Worm (Caenorhabditis elegans) whole organism, young adult: ENCODE measurements around the gene T23B7.3.
A peak's percentile ranks its signal among the peaks of the same experiment; 100 is the strongest.
"Not testable (repeated sequence)": the region's sequence is repeated elsewhere in the genome, so short reads cannot be mapped to it uniquely, and the experiment has no call there.

ENCODE experiments used
- B0035.1 ChIP-seq: sonication (generic microtip); optimal IDR thresholded peaks from 2 replicates; lab custom pipeline; 2016; ENCODE audit warnings: missing genetic modification characterization, mild to moderate bottlenecking, missing compliant biosample characterization, missing genotype, missing genetic modification reagents
- F33H1.4 ChIP-seq: fragments of 200-800 bp; sonication (Bioruptor generic); IDR thresholded peaks from 2 replicates; pipeline ENCODE4 v1.3.6; 2022; ENCODE audit warnings: missing genetic modification reagents, missing genetic modification characterization, missing compliant biosample characterization
- F49E8.2 ChIP-seq: sonication (generic microtip); optimal IDR thresholded peaks from 3 replicates; lab custom pipeline; 2017; ENCODE audit warnings: missing genetic modification characterization, mild to moderate bottlenecking, missing compliant biosample characterization, antibody characterized with exemption, moderate library complexity; ENCODE audit not compliant: insufficient read depth
- aptf-2 ChIP-seq: fragments of 200-800 bp; sonication (Bioruptor generic); conservative IDR thresholded peaks from 2 replicates; pipeline ENCODE4 v1.3.6; 2022; ENCODE audit warnings: missing genetic modification reagents, missing genetic modification characterization, missing compliant biosample characterization
- attf-3 ChIP-seq: fragments of 200-800 bp; sonication (Bioruptor generic); conservative IDR thresholded peaks from 2 replicates; pipeline ENCODE4 v1.3.6; 2022; ENCODE audit warnings: missing genetic modification reagents, missing genetic modification characterization, missing compliant biosample characterization
- bed-1 ChIP-seq: fragments of 200-800 bp; sonication (Bioruptor generic); IDR thresholded peaks from 2 replicates; pipeline ENCODE4 v1.3.6; 2022; ENCODE audit warnings: missing genetic modification reagents, missing genetic modification characterization, missing compliant biosample characterization
- ccch-3 ChIP-seq: fragments of 200-800 bp; sonication (Bioruptor generic); optimal IDR thresholded peaks from 2 replicates; lab custom pipeline; 2018; ENCODE audit warnings: mild to moderate bottlenecking, missing genetic modification characterization, missing compliant biosample characterization
- cebp-1 ChIP-seq, 2 experiments: fragments of 200-800 bp in 1 of 2; sonication (Bioruptor generic) in 1 of 2; sonication (generic microtip) in 1 of 2; IDR thresholded peaks in 1 of 2; optimal IDR thresholded peaks in 1 of 2; 2 replicates each; pipeline versions ENCODE4 v1.3.6 to Lab custom; 2017 to 2022; ENCODE audit warnings: missing compliant biosample characterization in 2 of 2, missing genetic modification characterization in 2 of 2, mild to moderate bottlenecking in 1 of 2, missing genetic modification reagents in 1 of 2, moderate library complexity in 1 of 2
- ceh-58 ChIP-seq: fragments of 200-800 bp; sonication (Bioruptor generic); IDR thresholded peaks from 2 replicates; pipeline ENCODE4 v1.3.6; 2022; ENCODE audit warnings: missing genetic modification characterization, missing compliant biosample characterization
- dpff-1 ChIP-seq: sonication (generic microtip); optimal IDR thresholded peaks from 2 replicates; lab custom pipeline; 2017; ENCODE audit warnings: mild to moderate bottlenecking, missing genetic modification characterization, missing compliant biosample characterization
- egl-18 ChIP-seq: fragments of 200-800 bp; sonication (Bioruptor generic); IDR thresholded peaks from 2 replicates; pipeline ENCODE4 v1.3.6; 2022; ENCODE audit warnings: missing genetic modification reagents, missing genetic modification characterization, missing compliant biosample characterization
- ekl-4 ChIP-seq: fragments of 200-800 bp; sonication (Bioruptor generic); IDR thresholded peaks from 2 replicates; pipeline ENCODE4 v1.3.6; 2022; ENCODE audit warnings: missing genetic modification reagents, missing genetic modification characterization, missing compliant biosample characterization
- fkh-3 ChIP-seq: sonication (generic microtip); optimal IDR thresholded peaks from 2 replicates; lab custom pipeline; 2016; ENCODE audit warnings: mild to moderate bottlenecking, missing genetic modification characterization, missing compliant biosample characterization
- gei-17 ChIP-seq: fragments of 200-800 bp; sonication (Bioruptor generic); optimal IDR thresholded peaks from 2 replicates; lab custom pipeline; 2018; ENCODE audit warnings: mild to moderate bottlenecking, missing genetic modification characterization, missing compliant biosample characterization
- hlh-12 ChIP-seq: sonication (generic microtip); optimal IDR thresholded peaks from 2 replicates; lab custom pipeline; 2016; ENCODE audit warnings: missing genetic modification characterization, missing compliant biosample characterization
- hmg-20 ChIP-seq: fragments of 200-800 bp; sonication (Bioruptor generic); IDR thresholded peaks from 2 replicates; pipeline ENCODE4 v1.3.6; 2022; ENCODE audit warnings: missing genetic modification reagents, missing genetic modification characterization, missing compliant biosample characterization
- hrde-1 ChIP-seq: sonication (generic microtip); optimal IDR thresholded peaks from 2 replicates; lab custom pipeline; 2016; ENCODE audit warnings: missing genetic modification characterization, mild to moderate bottlenecking, missing compliant biosample characterization, moderate library complexity, missing genotype, missing genetic modification reagents, borderline replicate concordance
- hsf-1 ChIP-seq: fragments of 200-800 bp; sonication (Bioruptor generic); IDR thresholded peaks from 2 replicates; pipeline ENCODE4 v1.3.6; 2022; ENCODE audit warnings: missing genetic modification reagents, missing genetic modification characterization, missing compliant biosample characterization
- let-526 ChIP-seq: fragments of 200-800 bp; sonication (Bioruptor generic); IDR thresholded peaks from 2 replicates; pipeline ENCODE4 v1.3.6; 2022; ENCODE audit warnings: missing genetic modification reagents, missing genetic modification characterization, missing compliant biosample characterization
- lin-35 ChIP-seq, 3 experiments: fragments of 150-350 bp in 2 of 3; sonication (generic microtip) in 1 of 3; optimal IDR thresholded peaks; 2 replicates each; lab custom pipeline; 2014 to 2018; ENCODE audit warnings: missing biosample characterization in 3 of 3, missing genetic modification characterization in 3 of 3, missing genetic modification reagents in 3 of 3
- lsy-27 ChIP-seq: sonication (generic microtip); optimal IDR thresholded peaks from 2 replicates; lab custom pipeline; 2017; ENCODE audit warnings: missing genetic modification characterization, mild to moderate bottlenecking, missing compliant biosample characterization, antibody characterized with exemption, missing genotype, borderline replicate concordance; ENCODE audit not compliant: insufficient read depth
- madf-8 ChIP-seq: fragments of 200-800 bp; sonication (Bioruptor generic); conservative IDR thresholded peaks from 2 replicates; pipeline ENCODE4 v1.3.6; 2022; ENCODE audit warnings: missing genetic modification reagents, missing genetic modification characterization, missing compliant biosample characterization
- mcd-1 ChIP-seq: fragments of 200-800 bp; sonication (Bioruptor generic); IDR thresholded peaks from 2 replicates; pipeline ENCODE4 v1.3.6; 2022; ENCODE audit warnings: missing genetic modification reagents, missing genetic modification characterization, missing compliant biosample characterization
- mes-4 ChIP-seq: sonication (generic microtip); optimal IDR thresholded peaks from 2 replicates; lab custom pipeline; 2016; ENCODE audit warnings: missing genotype, missing genetic modification characterization, missing compliant biosample characterization
- mxl-1 ChIP-seq: sonication (generic microtip); optimal IDR thresholded peaks from 2 replicates; lab custom pipeline; 2016; ENCODE audit warnings: missing genetic modification characterization, missing compliant biosample characterization
- nfya-1 ChIP-seq: sonication (generic microtip); optimal IDR thresholded peaks from 2 replicates; lab custom pipeline; 2017; ENCODE audit warnings: antibody characterized with exemption, missing compliant biosample characterization, missing genetic modification characterization, borderline replicate concordance; ENCODE audit not compliant: insufficient read depth
- nhr-120 ChIP-seq: fragments of 200-800 bp; sonication (Bioruptor generic); IDR thresholded peaks from 2 replicates; pipeline ENCODE4 v1.3.6; 2022; ENCODE audit warnings: missing genetic modification characterization, missing compliant biosample characterization
- snpc-4 ChIP-seq, 5 experiments: fragments of 150-350 bp in 1 of 5; sonication (generic microtip) in 4 of 5; optimal IDR thresholded peaks; 2 replicates each; lab custom pipeline; 2014 to 2018; ENCODE audit warnings: missing genetic modification characterization in 5 of 5, missing biosample characterization in 3 of 5, antibody characterized with exemption in 2 of 5, mild to moderate bottlenecking in 2 of 5, missing compliant biosample characterization in 2 of 5, missing genotype in 2 of 5, moderate library complexity in 2 of 5, missing genetic modification reagents in 1 of 5
- tbp1 ChIP-seq: fragments of 200-800 bp; sonication (Bioruptor generic); optimal IDR thresholded peaks from 2 replicates; lab custom pipeline; 2018; ENCODE audit warnings: mild to moderate bottlenecking, missing genetic modification characterization, missing compliant biosample characterization
- tbx-9 ChIP-seq: sonication (generic microtip); optimal IDR thresholded peaks from 2 replicates; lab custom pipeline; 2016; ENCODE audit warnings: borderline replicate concordance, missing genetic modification characterization, inconsistent platforms, missing compliant biosample characterization
- zfh-2 ChIP-seq: fragments of 200-800 bp; sonication (Bioruptor generic); conservative IDR thresholded peaks from 2 replicates; pipeline ENCODE4 v1.3.6; 2022; ENCODE audit warnings: missing genetic modification reagents, missing genetic modification characterization, missing compliant biosample characterization
- ztf-18 ChIP-seq: sonication (generic microtip); optimal IDR thresholded peaks from 2 replicates; lab custom pipeline; 2016; ENCODE audit warnings: missing genotype, mild to moderate bottlenecking, missing genetic modification characterization, missing compliant biosample characterization
- ztf-25 ChIP-seq: fragments of 200-800 bp; sonication (Bioruptor generic); IDR thresholded peaks from 2 replicates; pipeline ENCODE4 v1.3.6; 2022; ENCODE audit warnings: missing genetic modification reagents, missing genetic modification characterization, missing compliant biosample characterization

The T23B7.3 gene

ce11 chrII:4891012-4891775, 41.2 kb downstream of the T23B7.3 start, which contains the start of gene gst-9 (continued):
- TF ChIP-seq tbx-9 (tag; lab: Kevin White, UChicago) (no peak), ztf-25 (GFP tag; lab: Robert Waterston, UW) (no peak), bed-1 (GFP tag; lab: Robert Waterston, UW) (no peak), B0035.1 (tag; lab: Kevin White, UChicago) (no peak), nfya-1 (tag; lab: Kevin White, UChicago) (no peak), hmg-20 (GFP tag; lab: Robert Waterston, UW) (no peak), tbp1 (GFP tag; lab: Kevin White, UChicago) (peak; percentile 52), zfh-2 (GFP tag; lab: Robert Waterston, UW) (no peak), cebp-1 (GFP tag; IDR thresholded peaks at IDR 0.05; lab: Robert Waterston, UW) (peak; percentile 68), cebp-1 (tag; optimal IDR thresholded peaks at IDR 0.05; lab: Kevin White, UChicago) (peak; percentile 82), F33H1.4 (GFP tag; lab: Robert Waterston, UW) (no peak), aptf-2 (GFP tag; lab: Robert Waterston, UW) (no peak), snpc-4 (GFP tag; optimal IDR thresholded peaks at IDR 0.05; lab: Kevin White, UChicago) (no peak), snpc-4 (tag; optimal IDR thresholded peaks at IDR 0.05; lab: Kevin White, UChicago) (peak in 2 of 4 experiments; percentile 4 to 16), mcd-1 (GFP tag; lab: Robert Waterston, UW) (peak; percentile 30; the same call in 1 of the 2 replicates), ekl-4 (peak; percentile 71; the same call in 1 of the 2 replicates), dpff-1 (tag; lab: Kevin White, UChicago) (no peak), mxl-1 (tag; lab: Kevin White, UChicago) (no peak), mes-4 (tag; lab: Kevin White, UChicago) (no peak), lsy-27 (tag; lab: Kevin White, UChicago) (no peak), F49E8.2 (tag; lab: Kevin White, UChicago) (no peak), attf-3 (no peak), hlh-12 (tag; lab: Kevin White, UChicago) (no peak), nhr-120 (GFP tag; lab: Robert Waterston, UW) (no peak), gei-17 (GFP tag; lab: Kevin White, UChicago) (peak; percentile 14), fkh-3 (tag; lab: Kevin White, UChicago) (no peak), hsf-1 (GFP tag; lab: Robert Waterston, UW) (no peak), ztf-18 (tag; lab: Kevin White, UChicago) (no peak), ccch-3 (GFP tag; lab: Kevin White, UChicago) (no peak), madf-8 (no peak), egl-18 (GFP tag; lab: Robert Waterston, UW) (no peak), let-526 (GFP tag; lab: Robert Waterston, UW) (no peak)

ce11 chrII:4892594-4892993, 42.6 kb downstream of the T23B7.3 start, which contains the start of gene msp-33:
Gene msp-33 (minus strand): TSS chrII:4892694.
- TF ChIP-seq nhr-120 (GFP tag; lab: Robert Waterston, UW) (0 out of 2 replicates have a peak, but pooled peaks have one; percentile 66), attf-3 (no peak)

- TF ChIP-seq hrde-1 (tag; lab: Kevin White, UChicago); lin-35 (GFP tag; optimal IDR thresholded peaks at IDR 0.05; lab: Kevin White, UChicago); ceh-58 (GFP tag; lab: Robert Waterston, UW): not testable (repeated sequence)
These were observed 48.5 kb downstream of the T23B7.3 start, which contains the start of gene msp-32 for ce11 chrII:4898529-4898928. Gene msp-32 (plus strand): TSS chrII:4898829.
